Worm (Caenorhabditis elegans) whole organism, L2 larva: Measurements from ENCODE around the gene F27B10.1.

Experiments used
- ZK546.5 ChIP-seq: sonication (generic microtip); optimal IDR thresholded peaks from 2 replicates; lab custom pipeline; 2017; ENCODE audit warnings: missing biosample characterization, missing genetic modification characterization
- dmd-4 ChIP-seq: sonication (generic microtip); optimal IDR thresholded peaks from 2 replicates; lab custom pipeline; 2017; ENCODE audit warnings: missing biosample characterization, missing genetic modification characterization
- lin-11 ChIP-seq: fragments of 150-350 bp; sonication (generic microtip); optimal IDR thresholded peaks from 2 replicates; lab custom pipeline; 2014; ENCODE audit warnings: missing biosample characterization, missing genetic modification characterization, inconsistent platforms, mixed read lengths
- nhr-237 ChIP-seq: fragments of 150-350 bp; optimal IDR thresholded peaks from 2 replicates; lab custom pipeline; 2014; ENCODE audit warnings: missing biosample characterization, missing genetic modification characterization
- skn-1 ChIP-seq: sonication (generic microtip); optimal IDR thresholded peaks from 2 replicates; lab custom pipeline; 2017; ENCODE audit warnings: missing biosample characterization, missing genetic modification characterization
- sma-3 ChIP-seq: sonication (generic microtip); optimal IDR thresholded peaks from 2 replicates; lab custom pipeline; 2016; ENCODE audit warnings: missing genetic modification reagents, missing genetic modification characterization, missing compliant biosample characterization
- snpc-4 ChIP-seq: fragments of 150-350 bp; optimal IDR thresholded peaks from 2 replicates; lab custom pipeline; 2014; ENCODE audit warnings: missing biosample characterization, missing genetic modification characterization
- zag-1 ChIP-seq: fragments of 150-350 bp; optimal IDR thresholded peaks from 2 replicates; lab custom pipeline; 2014; ENCODE audit warnings: missing biosample characterization, missing genetic modification characterization
- ztf-11 ChIP-seq: sonication (generic microtip); optimal IDR thresholded peaks from 2 replicates; lab custom pipeline; 2017; ENCODE audit warnings: missing biosample characterization, missing genetic modification characterization

ce11 chrV:7111276-7111675 is 38.9 kb downstream of the F27B10.1 start:
- TF ChIP-seq nhr-237 (tag; lab: Kevin White, UChicago) (no peak), snpc-4 (tag; lab: Kevin White, UChicago) (no peak), zag-1 (tag; lab: Kevin White, UChicago) (no peak), skn-1 (tag; lab: Kevin White, UChicago) (no peak), dmd-4 (tag; lab: Kevin White, UChicago) (no peak), ztf-11 (no peak), lin-11 (tag; lab: Kevin White, UChicago) (no peak), sma-3 (GFP tag; lab: Kevin White, UChicago) (no peak), ZK546.5 (tag; lab: Kevin White, UChicago) (no peak)
